Fruit fly (Drosophila melanogaster) whole organism, embryonic: Measurements from ENCODE around the gene Tlk.

ENCODE experiments used
- CG10979 ChIP-seq: fragments of 200-800 bp; sonication (Bioruptor generic); optimal IDR thresholded peaks from 2 replicates; lab custom pipeline; 2018; ENCODE audit warnings: missing biosample characterization, mild to moderate bottlenecking, missing genetic modification characterization, moderate library complexity
- CG13287 ChIP-seq: fragments of 200-800 bp; sonication (Bioruptor generic); IDR thresholded peaks from 2 replicates; pipeline ENCODE4 v1.3.6; 2022; ENCODE audit warnings: missing biosample characterization, missing genetic modification characterization; ENCODE audit not compliant: partially characterized antibody
- CG15696 ChIP-seq: fragments of 200-800 bp; sonication (Bioruptor generic); optimal IDR thresholded peaks from 2 replicates; lab custom pipeline; 2019; ENCODE audit warnings: missing biosample characterization, mild to moderate bottlenecking, missing genetic modification characterization, moderate library complexity
- CG3281 ChIP-seq: fragments of 200-800 bp; sonication (Bioruptor generic); optimal IDR thresholded peaks from 3 replicates; lab custom pipeline; 2017; ENCODE audit warnings: missing biosample characterization, mild to moderate bottlenecking, missing genetic modification characterization
- CG7556 ChIP-seq: fragments of 200-800 bp; sonication (Bioruptor generic); optimal IDR thresholded peaks from 2 replicates; lab custom pipeline; 2017; ENCODE audit warnings: missing biosample characterization, mild to moderate bottlenecking, missing genetic modification characterization
- Dll ChIP-seq: fragments of 200-800 bp; sonication (Bioruptor generic); IDR thresholded peaks from 4 replicates; pipeline ENCODE4 v1.3.6; 2022; ENCODE audit warnings: missing biosample characterization, missing genetic modification characterization; ENCODE audit not compliant: partially characterized antibody
- Doc3 ChIP-seq: fragments of 200-800 bp; sonication (Bioruptor generic); IDR thresholded peaks from 3 replicates; pipeline ENCODE4 v1.3.6; 2022; ENCODE audit warnings: missing biosample characterization, missing genetic modification characterization; ENCODE audit not compliant: partially characterized antibody
- Hr78 ChIP-seq, 2 experiments: fragments of 200-800 bp in 1 of 2; fragments of >200 bp in 1 of 2; sonication (Bioruptor generic) in 1 of 2; optimal IDR thresholded peaks; 2 replicates each; lab custom pipeline; 2017 to 2019; ENCODE audit warnings: missing biosample characterization in 2 of 2, missing genetic modification characterization in 2 of 2, mild to moderate bottlenecking in 1 of 2, moderate library complexity in 1 of 2
- Kr ChIP-seq: fragments of 200-800 bp; sonication (Bioruptor generic); optimal IDR thresholded peaks from 2 replicates; lab custom pipeline; 2017; ENCODE audit warnings: missing biosample characterization, mild to moderate bottlenecking, missing genetic modification characterization
- Ptx1 ChIP-seq: fragments of 200-800 bp; sonication (Bioruptor generic); IDR thresholded peaks from 2 replicates; pipeline ENCODE4 v1.3.6; 2022; ENCODE audit warnings: missing biosample characterization, missing genetic modification characterization
- psq ChIP-seq: fragments of 200-800 bp; sonication (Bioruptor generic); optimal IDR thresholded peaks from 2 replicates; lab custom pipeline; 2017; ENCODE audit warnings: missing biosample characterization, missing genetic modification characterization
- ranshi ChIP-seq: fragments of 200-800 bp; sonication (Bioruptor generic); IDR thresholded peaks from 2 replicates; pipeline ENCODE4 v1.3.6; 2022; ENCODE audit warnings: missing biosample characterization, missing genetic modification characterization

DNA sequence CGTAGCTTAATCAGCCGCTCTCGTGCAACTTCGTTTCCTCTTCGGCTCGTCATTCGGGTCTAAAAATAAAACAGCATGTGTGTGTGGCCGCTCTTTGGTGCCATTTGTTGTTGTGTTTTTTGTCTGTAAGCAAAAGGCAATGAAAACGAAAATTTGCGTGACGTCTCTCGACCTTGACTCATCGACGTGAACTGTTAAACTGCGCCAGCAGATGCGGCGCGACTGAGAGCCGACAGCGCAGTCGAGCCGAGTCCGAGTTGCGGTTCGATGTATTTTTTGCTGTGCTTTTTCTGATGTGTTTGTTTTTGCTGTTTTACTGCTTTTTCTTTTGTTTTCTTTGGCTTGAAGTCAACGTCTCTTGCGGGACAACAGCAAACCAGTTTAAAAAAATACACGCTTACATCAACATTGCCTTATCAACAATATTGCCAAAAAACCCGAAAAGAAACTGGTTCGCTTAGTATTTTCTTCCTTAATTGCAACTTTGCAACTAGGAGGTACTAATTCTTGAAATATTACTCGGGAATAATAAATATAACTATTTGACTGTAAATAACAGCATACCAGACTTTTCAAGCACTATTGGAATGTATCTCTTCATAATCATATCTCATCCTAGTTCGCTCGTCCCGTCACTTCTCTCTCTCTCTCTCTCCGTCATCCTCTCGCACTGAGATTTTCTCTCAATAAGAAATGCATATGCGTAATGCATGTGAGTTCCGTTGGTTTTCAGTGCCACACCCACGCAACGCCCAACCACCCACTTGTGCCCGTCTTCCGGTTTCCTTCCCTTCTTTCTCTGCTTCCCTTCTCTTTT lies 58.5 kb downstream of the Tlk start:
- no peak for TF ChIP-seq Dll
- no peak for TF ChIP-seq Kr (GFP tag; lab: Kevin White, UChicago)
- TF ChIP-seq CG13287 (GFP tag; lab: Robert Waterston, UW), result peak; percentile 29; the same call in 1 of the 2 replicates
- no peak for TF ChIP-seq CG10979 (tag; lab: Kevin White, UChicago)
- TF ChIP-seq Doc3, result no peak
- no peak for TF ChIP-seq Ptx1 (GFP tag; lab: Robert Waterston, UW)
- TF ChIP-seq CG15696 (tag; lab: Kevin White, UChicago), result no peak
- no peak for TF ChIP-seq CG7556
- TF ChIP-seq ranshi (GFP tag; lab: Robert Waterston, UW), result no peak
- TF ChIP-seq Hr78 (GFP tag; optimal IDR thresholded peaks at IDR 0.05; lab: Kevin White, UChicago), result peak in 1 of 2 experiments; percentile 94
- peak; percentile 27 for TF ChIP-seq psq (GFP tag; lab: Kevin White, UChicago)
- TF ChIP-seq CG3281 (GFP tag; lab: Kevin White, UChicago), result no peak
